Worm (Caenorhabditis elegans) whole organism, L1 larva: Measurements from ENCODE around the gene mes-6.

Experiments used
- elt-3 ChIP-seq, 6 experiments: fragments of 150-350 bp in 1 of 6; sonication (generic microtip); optimal IDR thresholded peaks; 2 replicates each; lab custom pipeline; 2017 to 2018; ENCODE audit warnings: missing biosample characterization in 6 of 6, missing genetic modification characterization in 6 of 6, inconsistent platforms in 1 of 6
- rnt-1 ChIP-seq: sonication (generic microtip); optimal IDR thresholded peaks from 2 replicates; lab custom pipeline; 2016; ENCODE audit warnings: mild to moderate bottlenecking, missing genetic modification characterization, moderate library complexity, missing compliant biosample characterization
- unc-130 ChIP-seq: fragments of 150-350 bp; optimal IDR thresholded peaks from 2 replicates; lab custom pipeline; 2017; ENCODE audit warnings: missing biosample characterization, missing genetic modification characterization, inconsistent platforms
- unc-62 ChIP-seq: fragments of 150-350 bp; optimal IDR thresholded peaks from 2 replicates; lab custom pipeline; 2014; ENCODE audit warnings: missing biosample characterization, missing genetic modification reagents, missing genetic modification characterization
- ztf-11 ChIP-seq, 2 experiments: sonication (generic microtip); optimal IDR thresholded peaks; 2 replicates each; lab custom pipeline; 2016 to 2017; ENCODE audit warnings: missing genetic modification characterization in 2 of 2, missing biosample characterization in 1 of 2, missing compliant biosample characterization in 1 of 2

DNA sequence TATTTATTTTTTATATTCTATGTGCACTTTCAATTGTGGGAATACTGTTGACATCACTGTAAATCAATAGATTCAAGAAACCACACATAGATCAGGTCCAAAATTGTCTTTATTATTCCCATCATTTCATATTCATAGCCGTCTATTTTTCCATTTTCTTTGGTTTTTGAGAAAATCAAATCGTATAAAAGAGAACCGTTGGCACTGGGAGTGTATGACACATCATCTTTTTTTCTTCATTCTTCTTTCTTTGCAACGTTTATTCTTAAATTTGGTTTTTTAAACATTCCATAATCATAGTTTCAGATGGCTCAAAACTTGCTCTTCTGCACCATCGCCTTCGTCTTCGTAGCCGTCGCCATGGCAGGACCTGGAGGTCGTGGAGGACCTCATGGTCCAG is 21.2 kb upstream of the mes-6 start, which contains the start of gene srlf-2:
- no peak for TF ChIP-seq unc-62 (GFP tag; lab: Kevin White, UChicago)
- no peak for TF ChIP-seq rnt-1 (tag; lab: Kevin White, UChicago)
- TF ChIP-seq ztf-11 (tag; optimal IDR thresholded peaks at IDR 0.05; lab: Kevin White, UChicago): no peak
- no peak for TF ChIP-seq unc-130 (tag; lab: Kevin White, UChicago)
- no peak for TF ChIP-seq elt-3 (tag; optimal IDR thresholded peaks at IDR 0.05; lab: Kevin White, UChicago)
